Worm (Caenorhabditis elegans): ENCODE measurements around the gene gpa-10.

ce11 chrV:6893681-6894080 is 39.1 kb upstream of the gpa-10 start:
- TF ChIP-seq sea-1 (GFP tag; conservative IDR thresholded peaks at IDR 0.05) (no peak), hmbx-1 (tag; optimal IDR thresholded peaks at IDR 0.05) (no peak), pes-1 (GFP tag; IDR thresholded peaks at IDR 0.05) (no peak), ama-1 (optimal IDR thresholded peaks at IDR 0.05) (no peak), ceh-13 (GFP tag; optimal IDR thresholded peaks at IDR 0.05) (no peak), flt-1 (GFP tag; IDR thresholded peaks at IDR 0.05) (no peak), hnd-1 (tag; optimal IDR thresholded peaks at IDR 0.05) (no peak), ceh-36 (tag; optimal IDR thresholded peaks at IDR 0.05) (no peak), hmg-4 (GFP tag; optimal IDR thresholded peaks at IDR 0.05) (no peak), tra-4 (tag; optimal IDR thresholded peaks at IDR 0.05) (no peak), aly-1 (tag; optimal IDR thresholded peaks at IDR 0.05) (no peak), scrt-1 (GFP tag; IDR thresholded peaks at IDR 0.05) (no peak)
